Fruit fly (Drosophila melanogaster): ENCODE data around the gene CG1958.

dm6 chrX:7228599-7228998 is 38.1 kb upstream of the CG1958 start:
- TF ChIP-seq Sin3A (optimal IDR thresholded peaks at IDR 0.05) (no peak), Myc (optimal IDR thresholded peaks at IDR 0.05) (no peak), psq (optimal IDR thresholded peaks at IDR 0.05) (no peak)

All from Kc167 (cell line).